Fruit fly (Drosophila melanogaster) whole organism, prepupa: Measurements from ENCODE around the gene hfw.

Experiments
- CG15336 ChIP-seq: fragments of 200-800 bp; sonication (Bioruptor generic); IDR thresholded peaks from 2 replicates; pipeline ENCODE4 v1.3.6; 2022; ENCODE audit warnings: missing biosample characterization, missing genetic modification characterization
- CG7368 ChIP-seq: fragments of 200-800 bp; sonication (Bioruptor generic); optimal IDR thresholded peaks from 3 replicates; lab custom pipeline; 2016; ENCODE audit warnings: missing biosample characterization, missing genetic modification characterization
- OdsH ChIP-seq: fragments of 200-800 bp; sonication (Bioruptor generic); optimal IDR thresholded peaks from 3 replicates; lab custom pipeline; 2016; ENCODE audit warnings: missing biosample characterization, missing genetic modification characterization
- lz ChIP-seq: fragments of 200-800 bp; sonication (Bioruptor generic); optimal IDR thresholded peaks from 3 replicates; lab custom pipeline; 2016; ENCODE audit warnings: missing biosample characterization, missing genetic modification characterization

dm6 chrX:1705929-1706328 is 36.6 kb downstream of the hfw start:
- TF ChIP-seq CG7368 (GFP tag; lab: Kevin White, UChicago) (no peak), OdsH (GFP tag; lab: Kevin White, UChicago) (no peak), lz (GFP tag; lab: Kevin White, UChicago) (no peak), CG15336 (GFP tag; lab: Robert Waterston, UW) (0 out of 2 replicates have a peak, but pooled peaks have one; percentile 9)
